Worm (Caenorhabditis elegans) whole organism, L1 larva: Measurements from ENCODE around the gene nob-1.

Source experiments
- F16B12.6 ChIP-seq: fragments of 150-350 bp; optimal IDR thresholded peaks from 2 replicates; lab custom pipeline; 2014; ENCODE audit warnings: missing biosample characterization, missing genetic modification characterization
- Y116A8C.19 ChIP-seq: sonication (generic microtip); optimal IDR thresholded peaks from 2 replicates; lab custom pipeline; 2016; ENCODE audit warnings: missing compliant biosample characterization, missing genetic modification characterization, borderline replicate concordance
- ceh-63 ChIP-seq: fragments of 200-800 bp; sonication (Bioruptor generic); optimal IDR thresholded peaks from 2 replicates; lab custom pipeline; 2018; ENCODE audit warnings: mild to moderate bottlenecking, missing genetic modification characterization, missing compliant biosample characterization
- ceh-82 ChIP-seq, 3 experiments: fragments of 150-350 bp in 1 of 3; sonication (generic microtip) in 2 of 3; optimal IDR thresholded peaks; 2 replicates each; lab custom pipeline; 2014 to 2017; ENCODE audit warnings: missing biosample characterization in 3 of 3, missing genetic modification characterization in 3 of 3
- dpl-1 ChIP-seq, 3 experiments: fragments of 150-350 bp in 2 of 3; sonication (generic microtip) in 1 of 3; optimal IDR thresholded peaks; 2 replicates each; lab custom pipeline; 2014 to 2017; ENCODE audit warnings: missing biosample characterization in 3 of 3, missing genetic modification characterization in 3 of 3, missing genetic modification reagents in 3 of 3
- efl-1 ChIP-seq, 4 experiments: fragments of 150-350 bp; optimal IDR thresholded peaks in 3 of 4; peaks in 1 of 4; 1 replicate in 1 of 4; 2 replicates in 3 of 4; lab custom pipeline; 2014; ENCODE audit warnings: missing biosample characterization in 2 of 4, missing genetic modification characterization in 2 of 4, missing genetic modification reagents in 2 of 4
- efl-3 ChIP-seq: fragments of 200-800 bp; sonication (Bioruptor generic); optimal IDR thresholded peaks from 2 replicates; lab custom pipeline; 2018; ENCODE audit warnings: mild to moderate bottlenecking, missing genetic modification characterization, missing compliant biosample characterization
- elt-3 ChIP-seq, 6 experiments: fragments of 150-350 bp in 1 of 6; sonication (generic microtip); optimal IDR thresholded peaks; 2 replicates each; lab custom pipeline; 2017 to 2018; ENCODE audit warnings: missing biosample characterization in 6 of 6, missing genetic modification characterization in 6 of 6, inconsistent platforms in 1 of 6
- fkh-8 ChIP-seq: sonication (generic microtip); optimal IDR thresholded peaks from 2 replicates; lab custom pipeline; 2016; ENCODE audit warnings: mild to moderate bottlenecking, missing genetic modification characterization, missing compliant biosample characterization
- grh-1 ChIP-seq: fragments of 200-800 bp; sonication (Bioruptor generic); IDR thresholded peaks from 2 replicates; pipeline ENCODE4 v1.3.6; 2022; ENCODE audit warnings: missing genetic modification reagents, missing genetic modification characterization, missing compliant biosample characterization
- hlh-17 ChIP-seq: fragments of 200-800 bp; sonication (Bioruptor generic); optimal IDR thresholded peaks from 2 replicates; lab custom pipeline; 2018; ENCODE audit warnings: missing genetic modification characterization, mild to moderate bottlenecking, missing compliant biosample characterization, moderate library complexity, borderline replicate concordance
- irx-1 ChIP-seq: sonication (generic microtip); optimal IDR thresholded peaks from 2 replicates; lab custom pipeline; 2016; ENCODE audit warnings: missing genetic modification characterization, missing compliant biosample characterization
- lin-13 ChIP-seq: fragments of 150-350 bp; optimal IDR thresholded peaks from 2 replicates; lab custom pipeline; 2014; ENCODE audit warnings: missing biosample characterization, missing genetic modification reagents, missing genetic modification characterization
- lin-39 ChIP-seq: fragments of 150-350 bp; optimal IDR thresholded peaks from 2 replicates; lab custom pipeline; 2014; ENCODE audit warnings: missing biosample characterization, missing genetic modification reagents, missing genetic modification characterization
- lsy-2 ChIP-seq, 2 experiments: fragments of 150-350 bp; optimal IDR thresholded peaks; 2 replicates each; lab custom pipeline; 2014; ENCODE audit warnings: missing biosample characterization in 2 of 2, missing genetic modification characterization in 2 of 2
- mef-2 ChIP-seq: fragments of 150-350 bp; optimal IDR thresholded peaks from 2 replicates; lab custom pipeline; 2014; ENCODE audit warnings: missing biosample characterization, missing genetic modification characterization
- nhr-12 ChIP-seq: sonication (generic microtip); optimal IDR thresholded peaks from 2 replicates; lab custom pipeline; 2017; ENCODE audit warnings: missing biosample characterization, missing genetic modification characterization
- nhr-19 ChIP-seq: fragments of 200-800 bp; sonication (Bioruptor generic); conservative IDR thresholded peaks from 2 replicates; pipeline ENCODE4 v1.3.6; 2022; ENCODE audit warnings: missing genetic modification characterization, missing compliant biosample characterization
- nhr-28 ChIP-seq: fragments of 150-350 bp; optimal IDR thresholded peaks from 2 replicates; lab custom pipeline; 2014; ENCODE audit warnings: missing biosample characterization, missing genetic modification characterization
- nhr-71 ChIP-seq: sonication (generic microtip); optimal IDR thresholded peaks from 2 replicates; lab custom pipeline; 2016; ENCODE audit warnings: mild to moderate bottlenecking, missing genetic modification characterization, moderate library complexity, missing compliant biosample characterization
- nhr-85 ChIP-seq: sonication (generic microtip); peaks from one replicate; lab custom pipeline; 2016; ENCODE audit warnings: missing genetic modification characterization, inconsistent platforms, missing compliant biosample characterization
- pag-3 ChIP-seq: sonication (generic microtip); optimal IDR thresholded peaks from 2 replicates; lab custom pipeline; 2017; ENCODE audit warnings: missing genetic modification characterization, mild to moderate bottlenecking, missing compliant biosample characterization, antibody characterized with exemption, borderline replicate concordance; ENCODE audit not compliant: insufficient read depth
- swsn-7 ChIP-seq: sonication (generic microtip); optimal IDR thresholded peaks from 2 replicates; lab custom pipeline; 2016; ENCODE audit warnings: missing genetic modification characterization, missing compliant biosample characterization
- unc-30 ChIP-seq: sonication (generic microtip); optimal IDR thresholded peaks from 2 replicates; lab custom pipeline; 2017; ENCODE audit warnings: missing biosample characterization, missing genetic modification characterization
- unc-86 ChIP-seq: sonication (generic microtip); optimal IDR thresholded peaks from 2 replicates; lab custom pipeline; 2016; ENCODE audit warnings: missing genetic modification characterization, missing compliant biosample characterization
- zip-4 ChIP-seq: fragments of 200-800 bp; sonication (Bioruptor generic); optimal IDR thresholded peaks from 2 replicates; lab custom pipeline; 2018; ENCODE audit warnings: mild to moderate bottlenecking, missing genetic modification characterization, moderate library complexity, missing compliant biosample characterization
- ztf-11 ChIP-seq, 2 experiments: sonication (generic microtip); optimal IDR thresholded peaks; 2 replicates each; lab custom pipeline; 2016 to 2017; ENCODE audit warnings: missing genetic modification characterization in 2 of 2, missing biosample characterization in 1 of 2, missing compliant biosample characterization in 1 of 2

Gene nob-1

DNA sequence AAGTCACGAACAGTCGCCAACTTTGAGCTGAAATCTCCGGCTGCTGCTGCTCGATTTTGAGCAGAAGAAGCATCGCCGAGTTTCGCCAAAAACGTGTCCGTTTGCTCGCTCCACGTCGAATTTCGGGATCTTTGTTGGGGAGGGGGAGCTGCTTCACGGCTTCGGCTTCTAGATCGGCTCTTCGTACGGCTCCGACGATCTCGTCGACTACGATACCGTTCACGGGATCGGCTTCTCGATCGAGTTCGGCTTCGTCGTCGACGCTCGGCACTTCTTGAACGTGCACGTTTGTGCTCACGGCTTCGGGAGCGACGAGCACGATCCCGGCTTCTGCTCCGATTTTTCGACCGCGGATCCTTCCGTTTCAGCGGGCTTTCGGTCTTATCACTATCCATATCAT is 46.9 kb downstream of the nob-1 start:
- TF ChIP-seq ceh-63 (GFP tag; lab: Kevin White, UChicago) (no peak), fkh-8 (tag; lab: Kevin White, UChicago) (no peak), nhr-71 (tag; lab: Kevin White, UChicago) (no peak), lin-39 (tag; lab: Kevin White, UChicago) (no peak), nhr-12 (no peak), mef-2 (tag; lab: Kevin White, UChicago) (no peak), nhr-85 (tag; lab: Kevin White, UChicago) (no peak), lin-13 (GFP tag; lab: Kevin White, UChicago) (no peak), Y116A8C.19 (tag; lab: Kevin White, UChicago) (no peak), zip-4 (no peak), efl-3 (GFP tag; lab: Kevin White, UChicago) (no peak), dpl-1 (GFP tag; optimal IDR thresholded peaks at IDR 0.05; lab: Kevin White, UChicago) (no peak), grh-1 (GFP tag; lab: Robert Waterston, UW) (no peak)

DNA sequence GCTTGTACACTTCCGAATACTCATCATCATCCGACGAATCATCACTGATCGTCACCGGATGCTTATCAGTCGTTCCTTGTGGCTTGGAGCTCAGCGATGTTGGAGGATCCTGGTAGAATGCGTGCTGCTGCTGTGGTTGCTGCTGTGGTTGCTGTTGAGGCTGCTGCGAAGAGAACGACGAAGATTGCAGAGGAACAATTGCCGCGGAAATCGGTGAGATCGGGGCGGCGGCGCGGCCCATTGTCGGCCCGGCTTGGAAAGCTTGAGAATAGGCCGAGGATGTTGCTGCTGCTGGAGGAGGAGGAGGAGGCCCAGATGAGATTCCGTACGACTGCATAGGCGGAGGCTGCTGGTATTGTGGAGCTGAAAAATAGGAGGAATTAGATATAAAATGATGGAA is 49.8 kb downstream of the nob-1 start:
- TF ChIP-seq hlh-17 = no peak
- TF ChIP-seq efl-1 (optimal IDR thresholded peaks at IDR 0.05; lab: Kevin White, UChicago) = no peak
- TF ChIP-seq efl-1 (GFP tag; optimal IDR thresholded peaks at IDR 0.05 in 1 of 2; lab: Kevin White, UChicago) = peak in 1 of 2 experiments; percentile 9

DNA sequence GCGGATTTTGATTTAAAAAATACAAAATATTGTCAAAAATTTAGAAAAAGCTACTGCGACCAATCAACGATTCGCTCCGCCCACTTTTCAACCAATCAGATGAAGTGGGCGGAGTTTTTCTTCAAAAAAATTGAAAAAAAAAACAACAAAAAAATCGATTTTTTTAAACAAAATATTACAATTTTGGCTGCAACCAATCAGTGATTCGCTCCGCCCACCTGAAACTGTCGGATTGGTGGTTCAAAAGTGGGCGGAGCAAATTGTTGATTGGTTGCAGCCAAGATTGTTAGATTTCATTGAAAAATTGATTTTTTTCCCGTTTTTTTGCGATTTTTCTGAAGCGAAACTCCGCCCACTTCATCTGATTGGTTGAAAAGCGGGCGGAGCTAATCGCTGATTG is 50.9 kb downstream of the nob-1 start:
- TF ChIP-seq efl-1 (optimal IDR thresholded peaks at IDR 0.05; lab: Kevin White, UChicago) = no peak
- peak in 1 of 2 experiments; percentile 67 for TF ChIP-seq efl-1 (GFP tag; optimal IDR thresholded peaks at IDR 0.05 in 1 of 2; lab: Kevin White, UChicago)
- TF ChIP-seq lsy-2 (tag; optimal IDR thresholded peaks at IDR 0.05; lab: Kevin White, UChicago) = no peak

DNA sequence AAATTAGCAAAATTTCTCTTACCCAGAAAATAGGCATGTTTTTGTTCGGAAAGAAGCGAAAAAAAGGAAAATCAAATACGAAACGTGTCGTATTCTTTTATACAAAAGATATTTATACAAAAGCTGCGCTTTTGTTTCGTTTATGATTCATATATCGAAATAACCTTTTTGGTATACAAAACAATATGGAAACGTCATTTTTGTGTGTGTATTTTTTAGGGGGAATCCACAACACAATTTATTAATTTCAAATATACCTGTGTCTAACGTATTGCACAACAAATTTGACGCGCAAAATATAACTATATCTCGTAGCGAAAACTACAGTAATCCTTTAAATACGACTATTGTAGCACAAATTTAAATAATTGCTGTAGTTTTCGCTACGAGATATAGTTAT is 53.4 kb downstream of the nob-1 start, which contains the start of gene Y79H2A.2:
Gene Y79H2A.2, minus strand, starts transcription at position 101 of the 400 bp plus-strand sequence.
- no peak for TF ChIP-seq pag-3
- no peak for TF ChIP-seq nhr-19 (GFP tag; lab: Robert Waterston, UW)
- no peak for TF ChIP-seq nhr-28 (tag; lab: Kevin White, UChicago)
- no peak for TF ChIP-seq efl-3 (GFP tag; lab: Kevin White, UChicago)
- no peak for TF ChIP-seq F16B12.6
- TF ChIP-seq ztf-11 (tag; optimal IDR thresholded peaks at IDR 0.05; lab: Kevin White, UChicago) = no peak
- no peak for TF ChIP-seq ceh-82 (tag; optimal IDR thresholded peaks at IDR 0.05; lab: Kevin White, UChicago)
- TF ChIP-seq elt-3 (tag; optimal IDR thresholded peaks at IDR 0.05; lab: Kevin White, UChicago) = no peak
- TF ChIP-seq irx-1 (tag; lab: Kevin White, UChicago) = no peak
- no peak for TF ChIP-seq unc-86 (tag; lab: Kevin White, UChicago)

DNA sequence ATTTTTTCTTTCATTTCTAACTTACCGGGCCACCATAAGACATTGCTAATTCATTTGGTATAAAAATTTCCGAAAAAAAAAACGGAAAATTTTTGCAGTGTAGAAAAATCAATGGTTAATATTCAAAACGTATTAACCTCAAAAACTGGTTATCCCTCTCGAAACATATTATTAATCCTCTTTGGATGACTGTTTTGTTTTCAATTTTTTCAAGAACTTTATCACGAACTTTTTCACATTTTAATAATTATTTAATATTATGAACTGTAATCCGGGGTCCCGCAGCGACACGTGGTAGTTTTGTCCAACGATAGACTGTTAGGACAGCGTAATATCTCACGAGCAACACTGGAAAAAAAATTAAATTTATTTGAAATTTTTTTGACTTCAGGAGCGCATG is 55.3 kb downstream of the nob-1 start, which contains the start of gene Y79H2A.12:
Gene Y79H2A.12, minus strand, starts transcription at position 101 of the 400 bp plus-strand sequence.
- no peak for TF ChIP-seq pag-3
- no peak for TF ChIP-seq unc-30 (tag; lab: Kevin White, UChicago)
- no peak for TF ChIP-seq swsn-7 (tag; lab: Kevin White, UChicago)
